Worm (Caenorhabditis elegans): Measurements from ENCODE around the gene C15F1.5.

DNA sequence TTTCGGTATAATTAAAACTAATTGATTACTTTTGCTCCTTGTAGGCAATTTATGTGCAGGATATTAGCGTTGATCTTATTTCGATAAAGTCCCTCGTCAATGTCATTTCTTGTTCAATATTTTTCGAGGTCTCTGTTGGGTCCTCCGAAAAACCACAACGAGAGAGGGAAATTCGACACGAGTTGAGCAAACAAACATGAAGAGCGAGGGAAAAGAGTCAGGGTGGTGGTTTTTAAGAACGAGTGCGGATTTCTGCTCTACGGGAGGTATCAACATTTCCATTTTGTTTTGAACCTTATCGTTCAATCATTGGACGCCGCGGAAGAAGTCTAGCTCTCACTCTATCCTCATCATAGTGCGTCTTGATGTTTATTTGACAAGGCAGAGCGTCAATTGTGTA lies 35.7 kb downstream of the C15F1.5 start:
- TF ChIP-seq unc-130 (GFP tag; optimal IDR thresholded peaks at IDR 0.05) (no peak), nfya-1 (tag; optimal IDR thresholded peaks at IDR 0.05; ENCODE audit: borderline replicate concordance, insufficient read depth) (no peak), lin-54 (GFP tag; optimal IDR thresholded peaks at IDR 0.05) (no peak), sea-2 (GFP tag; IDR thresholded peaks at IDR 0.05) (no peak), ztf-26 (tag; optimal IDR thresholded peaks at IDR 0.05) (no peak), ztf-18 (tag; optimal IDR thresholded peaks at IDR 0.05) (no peak), atf-7 (tag; optimal IDR thresholded peaks at IDR 0.05) (no peak), ztf-6 (GFP tag; IDR thresholded peaks at IDR 0.05) (no peak), nhr-179 (tag; optimal IDR thresholded peaks at IDR 0.05) (no peak)
